Fruit fly (Drosophila melanogaster) whole organism, embryonic: ENCODE data around the gene ana1.

ENCODE experiments used
- BEAF-32 ChIP-seq: fragments of 200-800 bp; sonication (Bioruptor generic); optimal IDR thresholded peaks from 3 replicates; lab custom pipeline; 2017; ENCODE audit warnings: missing biosample characterization, missing genetic modification characterization, mild to moderate bottlenecking, moderate library complexity, missing genetic modification reagents
- CG10543 ChIP-seq: fragments of 200-800 bp; sonication (Bioruptor generic); optimal IDR thresholded peaks from 3 replicates; lab custom pipeline; 2017; ENCODE audit warnings: missing biosample characterization, mild to moderate bottlenecking, missing genetic modification characterization, moderate library complexity
- CG10979 ChIP-seq: fragments of 200-800 bp; sonication (Bioruptor generic); optimal IDR thresholded peaks from 2 replicates; lab custom pipeline; 2018; ENCODE audit warnings: missing biosample characterization, mild to moderate bottlenecking, missing genetic modification characterization, moderate library complexity
- CG11093 ChIP-seq: fragments of 200-800 bp; sonication (Bioruptor generic); IDR thresholded peaks from 3 replicates; pipeline ENCODE4 v1.3.6; 2022; ENCODE audit warnings: missing biosample characterization, missing genetic modification characterization
- CG11456 ChIP-seq: fragments of 200-800 bp; sonication (Bioruptor generic); IDR thresholded peaks from 3 replicates; pipeline ENCODE4 v1.3.6; 2022; ENCODE audit warnings: missing biosample characterization, missing genetic modification characterization
- CG11695 ChIP-seq: fragments of 200-800 bp; sonication (Bioruptor generic); IDR thresholded peaks from 3 replicates; pipeline ENCODE4 v1.3.6; 2022; ENCODE audit warnings: missing biosample characterization, missing genetic modification characterization
- CG12104 ChIP-seq: fragments of 200-800 bp; sonication (Bioruptor generic); optimal IDR thresholded peaks from 3 replicates; lab custom pipeline; 2016; ENCODE audit warnings: missing biosample characterization, missing genetic modification characterization
- CG12391 ChIP-seq: fragments of 200-800 bp; sonication (Bioruptor generic); optimal IDR thresholded peaks from 3 replicates; lab custom pipeline; 2018; ENCODE audit warnings: missing biosample characterization, mild to moderate bottlenecking, missing genetic modification characterization, moderate library complexity
- CG13287 ChIP-seq: fragments of 200-800 bp; sonication (Bioruptor generic); IDR thresholded peaks from 2 replicates; pipeline ENCODE4 v1.3.6; 2022; ENCODE audit warnings: missing biosample characterization, missing genetic modification characterization; ENCODE audit not compliant: partially characterized antibody
- CG15011 ChIP-seq: fragments of 200-800 bp; sonication (Bioruptor generic); optimal IDR thresholded peaks from 3 replicates; lab custom pipeline; 2018; ENCODE audit warnings: missing biosample characterization, mild to moderate bottlenecking, missing genetic modification characterization
- CG16813 ChIP-seq: fragments of 200-800 bp; sonication (Bioruptor generic); IDR thresholded peaks from 3 replicates; pipeline ENCODE4 v1.3.6; 2022; ENCODE audit warnings: missing biosample characterization, missing genetic modification characterization; ENCODE audit not compliant: partially characterized antibody
- CG17612 ChIP-seq: fragments of 200-800 bp; sonication (Bioruptor generic); IDR thresholded peaks from 2 replicates; pipeline ENCODE4 v1.3.6; 2022; ENCODE audit warnings: missing biosample characterization, missing genetic modification characterization
- CG17912 ChIP-seq: fragments of 200-800 bp; sonication (Bioruptor generic); optimal IDR thresholded peaks from 2 replicates; lab custom pipeline; 2018; ENCODE audit warnings: missing biosample characterization, mild to moderate bottlenecking, missing genetic modification characterization
- CG33557 ChIP-seq: fragments of 200-800 bp; sonication (Bioruptor generic); optimal IDR thresholded peaks from 2 replicates; lab custom pipeline; 2019; ENCODE audit warnings: missing biosample characterization, mild to moderate bottlenecking, missing genetic modification characterization, moderate library complexity
- CG3838 ChIP-seq: fragments of 200-800 bp; sonication (Bioruptor generic); optimal IDR thresholded peaks from 3 replicates; lab custom pipeline; 2016; ENCODE audit warnings: missing biosample characterization, missing genetic modification characterization
- CG4282 ChIP-seq: fragments of 200-800 bp; sonication (Bioruptor generic); optimal IDR thresholded peaks from 2 replicates; lab custom pipeline; 2016; ENCODE audit warnings: missing biosample characterization, missing genetic modification characterization
- CG6791 ChIP-seq: fragments of 200-800 bp; sonication (Bioruptor generic); IDR thresholded peaks from 3 replicates; pipeline ENCODE4 v1.3.6; 2022; ENCODE audit warnings: missing biosample characterization, missing genetic modification characterization; ENCODE audit not compliant: partially characterized antibody
- CG7786 ChIP-seq: fragments of 200-800 bp; sonication (Bioruptor generic); optimal IDR thresholded peaks from 2 replicates; lab custom pipeline; 2016; ENCODE audit warnings: missing biosample characterization, missing genetic modification characterization
- CG7839 ChIP-seq: fragments of 200-800 bp; sonication (Bioruptor generic); optimal IDR thresholded peaks from 3 replicates; lab custom pipeline; 2018; ENCODE audit warnings: missing biosample characterization, mild to moderate bottlenecking, missing genetic modification characterization, moderate library complexity
- CG8765 ChIP-seq: fragments of 200-800 bp; sonication (Bioruptor generic); IDR thresholded peaks from 2 replicates; pipeline ENCODE4 v1.3.6; 2022; ENCODE audit warnings: missing biosample characterization, missing genetic modification characterization
- CG9437 ChIP-seq: fragments of 200-800 bp; sonication (Bioruptor generic); optimal IDR thresholded peaks from 2 replicates; lab custom pipeline; 2018; ENCODE audit warnings: missing biosample characterization, mild to moderate bottlenecking, missing genetic modification characterization
- CkIIα-i1 ChIP-seq: fragments of 200-800 bp; sonication (Bioruptor generic); IDR thresholded peaks from 2 replicates; pipeline ENCODE4 v1.3.6; 2022; ENCODE audit warnings: missing biosample characterization, missing genetic modification characterization
- Dad ChIP-seq: fragments of 200-800 bp; sonication (Bioruptor generic); optimal IDR thresholded peaks from 3 replicates; lab custom pipeline; 2016; ENCODE audit warnings: missing biosample characterization, missing genetic modification characterization
- Fer3 ChIP-seq: fragments of 200-800 bp; sonication (Bioruptor generic); optimal IDR thresholded peaks from 2 replicates; lab custom pipeline; 2018; ENCODE audit warnings: missing biosample characterization, mild to moderate bottlenecking, missing genetic modification characterization, moderate library complexity
- Gsc ChIP-seq: fragments of 200-800 bp; sonication (Bioruptor generic); IDR thresholded peaks from 2 replicates; pipeline ENCODE4 v1.3.6; 2022; ENCODE audit warnings: missing biosample characterization, missing genetic modification characterization
- HLHmδ ChIP-seq: fragments of 200-800 bp; sonication (Bioruptor generic); optimal IDR thresholded peaks from 2 replicates; lab custom pipeline; 2018; ENCODE audit warnings: missing biosample characterization, mild to moderate bottlenecking, missing genetic modification characterization, moderate library complexity
- Jarid2 ChIP-seq: fragments of 200-800 bp; sonication (Bioruptor generic); optimal IDR thresholded peaks from 3 replicates; lab custom pipeline; 2017; ENCODE audit warnings: mild to moderate bottlenecking, missing biosample characterization, missing genetic modification reagents, missing genetic modification characterization
- Kr ChIP-seq: fragments of 200-800 bp; sonication (Bioruptor generic); optimal IDR thresholded peaks from 2 replicates; lab custom pipeline; 2017; ENCODE audit warnings: missing biosample characterization, mild to moderate bottlenecking, missing genetic modification characterization
- Lhr ChIP-seq: fragments of 200-800 bp; sonication (Bioruptor generic); optimal IDR thresholded peaks from 3 replicates; lab custom pipeline; 2017; ENCODE audit warnings: mild to moderate bottlenecking, missing biosample characterization, missing genetic modification reagents, missing genetic modification characterization
- Max ChIP-seq: fragments of 200-800 bp; sonication (Bioruptor generic); optimal IDR thresholded peaks from 2 replicates; lab custom pipeline; 2016; ENCODE audit warnings: missing biosample characterization, mild to moderate bottlenecking, missing genetic modification characterization
- NFAT ChIP-seq: fragments of 200-800 bp; sonication (Bioruptor generic); IDR thresholded peaks from 2 replicates; pipeline ENCODE4 v1.3.6; 2022; ENCODE audit warnings: missing biosample characterization, missing genetic modification characterization
- Nf-YC ChIP-seq: fragments of 200-800 bp; optimal IDR thresholded peaks from 3 replicates; lab custom pipeline; 2019; ENCODE audit warnings: missing biosample characterization, mild to moderate bottlenecking, missing genetic modification characterization, moderate library complexity
- Pdp1 ChIP-seq, 2 experiments: fragments of 200-800 bp; sonication (Bioruptor generic); optimal IDR thresholded peaks; 3 replicates each; lab custom pipeline; 2016; ENCODE audit warnings: missing biosample characterization in 2 of 2, missing genetic modification characterization in 2 of 2, mild to moderate bottlenecking in 1 of 2, moderate library complexity in 1 of 2
- Scr ChIP-seq: fragments of 200-800 bp; sonication (Bioruptor generic); IDR thresholded peaks from 2 replicates; pipeline ENCODE4 v1.3.6; 2022; ENCODE audit warnings: missing biosample characterization, missing genetic modification characterization; ENCODE audit not compliant: partially characterized antibody
- ara ChIP-seq: fragments of 200-800 bp; sonication (Bioruptor generic); IDR thresholded peaks from 2 replicates; pipeline ENCODE4 v1.3.6; 2022; ENCODE audit warnings: missing biosample characterization, missing genetic modification characterization
- ato ChIP-seq: fragments of 200-800 bp; sonication (Bioruptor generic); IDR thresholded peaks from 2 replicates; pipeline ENCODE4 v1.3.6; 2022; ENCODE audit warnings: missing biosample characterization, missing genetic modification characterization; ENCODE audit not compliant: partially characterized antibody
- br ChIP-seq: fragments of >200 bp; optimal IDR thresholded peaks from 2 replicates; lab custom pipeline; 2017
- cato ChIP-seq: fragments of 200-800 bp; sonication (Bioruptor generic); optimal IDR thresholded peaks from 2 replicates; lab custom pipeline; 2016; ENCODE audit warnings: missing biosample characterization, missing genetic modification characterization, borderline replicate concordance
- crp ChIP-seq, 2 experiments: fragments of 200-800 bp; sonication (Bioruptor generic); optimal IDR thresholded peaks; 2 replicates in 1 of 2; 3 replicates in 1 of 2; lab custom pipeline; 2017; ENCODE audit warnings: missing biosample characterization in 2 of 2, missing genetic modification characterization in 2 of 2, mild to moderate bottlenecking in 1 of 2, moderate library complexity in 1 of 2
- emc ChIP-seq: fragments of 200-800 bp; sonication (Bioruptor generic); optimal IDR thresholded peaks from 2 replicates; lab custom pipeline; 2016; ENCODE audit warnings: missing biosample characterization, missing genetic modification characterization
- eyg ChIP-seq: fragments of 200-800 bp; sonication (Bioruptor generic); optimal IDR thresholded peaks from 3 replicates; lab custom pipeline; 2016; ENCODE audit warnings: missing biosample characterization, missing genetic modification characterization
- gcm ChIP-seq: fragments of 200-800 bp; sonication (Bioruptor generic); optimal IDR thresholded peaks from 2 replicates; lab custom pipeline; 2019; ENCODE audit warnings: missing biosample characterization, mild to moderate bottlenecking, missing genetic modification characterization, moderate library complexity
- ind ChIP-seq: fragments of 200-800 bp; sonication (Bioruptor generic); optimal IDR thresholded peaks from 3 replicates; lab custom pipeline; 2016; ENCODE audit warnings: missing biosample characterization, missing genetic modification characterization
- inv ChIP-seq: fragments of 200-800 bp; sonication (Bioruptor generic); IDR thresholded peaks from 2 replicates; pipeline ENCODE4 v1.3.6; 2022; ENCODE audit warnings: missing biosample characterization, missing genetic modification characterization; ENCODE audit not compliant: partially characterized antibody
- pb ChIP-seq: fragments of 200-800 bp; sonication (Bioruptor generic); optimal IDR thresholded peaks from 3 replicates; lab custom pipeline; 2016; ENCODE audit warnings: missing biosample characterization, missing genetic modification characterization
- pita ChIP-seq: fragments of 200-800 bp; sonication (Bioruptor generic); optimal IDR thresholded peaks from 2 replicates; lab custom pipeline; 2017; ENCODE audit warnings: missing biosample characterization, mild to moderate bottlenecking, missing genetic modification characterization
- ranshi ChIP-seq: fragments of 200-800 bp; sonication (Bioruptor generic); IDR thresholded peaks from 2 replicates; pipeline ENCODE4 v1.3.6; 2022; ENCODE audit warnings: missing biosample characterization, missing genetic modification characterization
- shn ChIP-seq: fragments of 200-800 bp; sonication (Bioruptor generic); optimal IDR thresholded peaks from 3 replicates; lab custom pipeline; 2016; ENCODE audit warnings: missing biosample characterization, missing genetic modification characterization
- sim ChIP-seq: fragments of 200-800 bp; sonication (Bioruptor generic); IDR thresholded peaks from 2 replicates; pipeline ENCODE4 v1.3.6; 2022; ENCODE audit warnings: missing biosample characterization, missing genetic modification characterization
- sug ChIP-seq: fragments of 200-800 bp; optimal IDR thresholded peaks from 2 replicates; lab custom pipeline; 2019; ENCODE audit warnings: missing biosample characterization, mild to moderate bottlenecking, missing genetic modification characterization, moderate library complexity
- tx ChIP-seq: fragments of 200-800 bp; sonication (Bioruptor generic); optimal IDR thresholded peaks from 2 replicates; lab custom pipeline; 2016; ENCODE audit warnings: missing biosample characterization, missing genetic modification characterization

Gene ana1

DNA sequence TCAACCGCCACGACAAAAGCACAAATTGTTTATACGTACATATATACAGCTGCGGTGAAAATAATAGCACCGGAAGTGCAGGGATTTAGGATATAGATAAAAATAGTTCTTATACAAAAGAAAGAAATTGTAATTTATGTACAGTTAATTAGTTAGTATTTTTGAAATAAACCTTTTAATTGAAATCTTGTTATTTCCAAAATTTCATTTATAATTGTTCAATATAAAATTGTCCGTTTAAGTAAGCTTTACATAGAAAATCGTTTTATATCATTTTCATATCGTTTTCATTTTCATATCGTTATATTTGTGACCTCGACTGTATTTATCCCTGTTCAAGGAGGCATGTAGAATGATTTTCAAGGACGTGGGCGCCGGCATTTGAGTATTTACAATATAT, 43.7 kb downstream of the ana1 start (continued):
- TF ChIP-seq CG16813 (GFP tag; lab: Robert Waterston, UW) (no peak), tx (GFP tag; lab: Kevin White, UChicago) (no peak), br (lab: Kevin White, UChicago) (no peak), ara (GFP tag; lab: Robert Waterston, UW) (no peak), pita (GFP tag; lab: Kevin White, UChicago) (no peak), sim (GFP tag; lab: Robert Waterston, UW) (no peak), CG10979 (tag; lab: Kevin White, UChicago) (peak; percentile 29), CG13287 (no peak), CG8765 (GFP tag; lab: Robert Waterston, UW) (no peak), Lhr (GFP tag; lab: Kevin White, UChicago) (no peak), CG11456 (no peak), ato (no peak), gcm (GFP tag; lab: Kevin White, UChicago) (peak; percentile 27), Scr (GFP tag; lab: Robert Waterston, UW) (no peak), NFAT (GFP tag; lab: Robert Waterston, UW) (no peak), CG12104 (no peak), CG12391 (tag; lab: Kevin White, UChicago) (peak; percentile 70), CG7786 (no peak), Max (GFP tag; lab: Kevin White, UChicago) (no peak), CG10543 (GFP tag; lab: Kevin White, UChicago) (peak; percentile 64), BEAF-32 (GFP tag; lab: Kevin White, UChicago) (no peak), CG33557 (no peak), ind (GFP tag; lab: Kevin White, UChicago) (peak; percentile 20), Gsc (GFP tag; lab: Robert Waterston, UW) (no peak), CG11093 (GFP tag; lab: Robert Waterston, UW) (no peak), Jarid2 (GFP tag; lab: Kevin White, UChicago) (no peak), CG4282 (GFP tag; lab: Kevin White, UChicago) (no peak), crp (GFP tag; optimal IDR thresholded peaks at IDR 0.05; lab: Kevin White, UChicago) (no peak), eyg (GFP tag; lab: Kevin White, UChicago) (no peak), CG15011 (GFP tag; lab: Kevin White, UChicago) (peak; percentile 51), CG17912 (GFP tag; lab: Kevin White, UChicago) (no peak), CG3838 (GFP tag; lab: Kevin White, UChicago) (peak; percentile 12), CG17612 (GFP tag; lab: Robert Waterston, UW) (no peak), ranshi (GFP tag; lab: Robert Waterston, UW) (no peak), sug (peak; percentile 63), CG11695 (GFP tag; lab: Robert Waterston, UW) (peak; percentile 71), inv (GFP tag; lab: Robert Waterston, UW) (no peak), CG6791 (no peak), HLHmδ (no peak), CG9437 (GFP tag; lab: Kevin White, UChicago) (peak; percentile 40), shn (GFP tag; lab: Kevin White, UChicago) (no peak), Pdp1 (GFP tag; optimal IDR thresholded peaks at IDR 0.05; lab: Kevin White, UChicago) (no peak), pb (GFP tag; lab: Kevin White, UChicago) (no peak), Kr (GFP tag; lab: Kevin White, UChicago) (no peak), cato (GFP tag; lab: Kevin White, UChicago) (no peak), CG7839 (tag; lab: Kevin White, UChicago) (peak; percentile 77), emc (GFP tag; lab: Kevin White, UChicago) (no peak), Dad (GFP tag; lab: Kevin White, UChicago) (no peak), CkIIα-i1 (GFP tag; lab: Robert Waterston, UW) (no peak), Fer3 (tag; lab: Kevin White, UChicago) (peak; percentile 54), Nf-YC (tag; lab: Kevin White, UChicago) (peak; percentile 59)
